Worm (Caenorhabditis elegans): Measurements from ENCODE around the gene sra-1.

DNA sequence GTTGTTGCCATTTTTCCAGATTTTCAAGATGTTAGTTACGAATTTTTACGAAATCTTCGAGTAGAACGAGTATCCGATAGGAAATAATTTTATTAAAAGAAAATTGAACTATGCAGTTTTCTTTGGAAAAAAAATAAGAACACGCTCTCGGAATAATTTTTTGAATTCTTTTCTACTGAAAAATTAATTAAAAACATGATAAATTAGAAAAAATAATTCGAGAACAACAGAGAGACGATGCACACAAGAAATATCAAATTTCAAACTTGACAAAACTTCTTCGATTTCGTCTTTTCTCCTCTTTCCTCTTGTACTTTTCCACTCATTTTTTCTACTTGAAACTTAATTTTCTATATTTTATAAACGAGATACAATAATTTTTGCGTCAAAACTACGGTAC lies 38.5 kb upstream of the sra-1 start, which contains the start of gene F35H8.4:
- TF ChIP-seq jun-1 (tag; optimal IDR thresholded peaks at IDR 0.05): no peak
- TF ChIP-seq unc-39 (tag; optimal IDR thresholded peaks at IDR 0.05): no peak
- TF ChIP-seq mdl-1 (tag; optimal IDR thresholded peaks at IDR 0.05): no peak
- TF ChIP-seq unc-62 (GFP tag; optimal IDR thresholded peaks at IDR 0.05): no peak
- TF ChIP-seq tbx-2 (tag; optimal IDR thresholded peaks at IDR 0.05): no peak
- no peak for TF ChIP-seq zag-1 (tag; optimal IDR thresholded peaks at IDR 0.05)
- TF ChIP-seq snpc-4 (tag; optimal IDR thresholded peaks at IDR 0.05): no peak
- no peak for TF ChIP-seq ceh-82 (tag; optimal IDR thresholded peaks at IDR 0.05)
- no peak for TF ChIP-seq elt-1 (tag; optimal IDR thresholded peaks at IDR 0.05)
- no peak for TF ChIP-seq ama-1 (optimal IDR thresholded peaks at IDR 0.05)
- no peak for TF ChIP-seq aly-2 (tag; optimal IDR thresholded peaks at IDR 0.05)
- no peak for TF ChIP-seq nhr-237 (tag; optimal IDR thresholded peaks at IDR 0.05)
- TF ChIP-seq fkh-10 (GFP tag; optimal IDR thresholded peaks at IDR 0.05): no peak
